Fruit fly (Drosophila melanogaster) Kc167 (cell line): Measurements from ENCODE around the gene ohgt.

Experiments
- Myc ChIP-seq: fragments of >200 bp; optimal IDR thresholded peaks from 2 replicates; lab custom pipeline; 2017; ENCODE audit warnings: missing external identifiers
- h ChIP-seq: fragments of >200 bp; optimal IDR thresholded peaks from 3 replicates; lab custom pipeline; 2018; ENCODE audit warnings: missing external identifiers
- insv ChIP-seq: fragments of >200 bp; optimal IDR thresholded peaks from 3 replicates; lab custom pipeline; 2018; ENCODE audit warnings: missing external identifiers
- psq ChIP-seq: fragments of >200 bp; optimal IDR thresholded peaks from 2 replicates; lab custom pipeline; 2017; ENCODE audit warnings: missing external identifiers
- ttk ChIP-seq: sonication (Bioruptor generic); optimal IDR thresholded peaks from 2 replicates; lab custom pipeline; 2017; ENCODE audit warnings: missing external identifiers

DNA sequence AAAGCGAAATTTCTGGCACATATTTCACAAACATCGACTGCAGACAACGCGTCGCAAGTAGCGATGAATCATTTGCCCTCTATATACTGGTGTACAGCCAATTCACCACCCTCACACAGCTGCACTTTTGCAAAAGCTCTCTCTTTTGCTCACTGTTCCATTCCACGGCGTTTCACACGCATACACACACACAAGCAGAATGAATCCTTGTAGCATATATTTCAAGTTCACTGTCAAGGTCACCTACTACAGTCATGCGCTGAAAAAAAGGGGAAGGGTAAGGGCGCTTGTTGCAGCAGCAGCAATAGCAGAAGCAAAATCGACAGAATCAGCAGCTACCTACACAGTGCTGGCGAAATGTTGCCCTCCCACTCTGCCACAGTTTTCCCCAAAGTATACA, 31.7 kb downstream of the ohgt start:
- TF ChIP-seq Myc (lab: Kevin White, UChicago) (no peak), h (lab: Kevin White, UChicago) (no peak), insv (lab: Kevin White, UChicago) (no peak), psq (no peak), ttk (lab: Kevin White, UChicago) (no peak)
